Worm (Caenorhabditis elegans): ENCODE data around the gene asd-1.

asd-1 gene

ce11 chrIII:4241181-4241580 is 44.1 kb downstream of the asd-1 start:
- TF ChIP-seq unc-62 (GFP tag; optimal IDR thresholded peaks at IDR 0.05 in 1 of 2), result peak in 1 of 2 experiments; percentile 62
- TF ChIP-seq unc-62 (tag; optimal IDR thresholded peaks at IDR 0.05), result no peak
- TF ChIP-seq pha-4 (GFP tag; IDR thresholded peaks at IDR 0.05), result no peak
- no peak for TF ChIP-seq pha-4 (tag; optimal IDR thresholded peaks at IDR 0.05)

ce11 chrIII:4242225-4242862 is 45.3 kb downstream of the asd-1 start, which contains the start of gene F43C1.7:
Gene F43C1.7, minus strand, starts transcription at chrIII:4242575.
- TF ChIP-seq unc-39 (tag; optimal IDR thresholded peaks at IDR 0.05) (peak; percentile 15), zip-2 (tag; optimal IDR thresholded peaks at IDR 0.05) (peak; percentile 90), D1046.2 (GFP tag; IDR thresholded peaks at IDR 0.05) (no peak)

- TF ChIP-seq nhr-102 (tag; optimal IDR thresholded peaks at IDR 0.05) (no peak), dmd-6 (GFP tag; IDR thresholded peaks at IDR 0.05) (no peak), Y105C5A.15 (GFP tag; IDR thresholded peaks at IDR 0.05) (no peak), zfp-3 (GFP tag; conservative IDR thresholded peaks at IDR 0.05) (no peak), php-3 (GFP tag; IDR thresholded peaks at IDR 0.05) (no peak), dmd-9 (GFP tag; IDR thresholded peaks at IDR 0.05) (no peak), nhr-41 (GFP tag; IDR thresholded peaks at IDR 0.05) (no peak), aha-1 (tag) (no peak), pqm-1 (tag; optimal IDR thresholded peaks at IDR 0.05) (no peak), F44E2.7 (GFP tag; IDR thresholded peaks at IDR 0.05) (no peak), D1046.2 (GFP tag; IDR thresholded peaks at IDR 0.05) (no peak), mxl-2 (GFP tag; conservative IDR thresholded peaks at IDR 0.05) (no peak)
Observed at ce11 chrIII:4243461-4243860, 46.4 kb downstream of the asd-1 start, which contains the start of gene mrpl-21. Gene mrpl-21, minus strand, starts transcription at chrIII:4243561.

ce11 chrIII:4244285-4244684 is 47.2 kb downstream of the asd-1 start, which contains the start of gene zhit-2:
Gene zhit-2, minus strand, starts transcription at chrIII:4244385.
- TF ChIP-seq duxl-1 (tag; optimal IDR thresholded peaks at IDR 0.05; ENCODE audit: poor library complexity), result no peak
- TF ChIP-seq sdz-12 (GFP tag; optimal IDR thresholded peaks at IDR 0.05), result no peak
- TF ChIP-seq nhr-76 (tag; optimal IDR thresholded peaks at IDR 0.05), result no peak
- TF ChIP-seq ceh-28 (tag; optimal IDR thresholded peaks at IDR 0.05), result no peak
- TF ChIP-seq unc-62 (GFP tag; optimal IDR thresholded peaks at IDR 0.05 in 1 of 2), result no peak
- no peak for TF ChIP-seq unc-62 (tag; optimal IDR thresholded peaks at IDR 0.05)
- no peak for TF ChIP-seq lin-15B (tag; optimal IDR thresholded peaks at IDR 0.05)
- no peak for TF ChIP-seq F26F4.8 (GFP tag; conservative IDR thresholded peaks at IDR 0.05)
- no peak for TF ChIP-seq lin-39 (tag; optimal IDR thresholded peaks at IDR 0.05)
- no peak for TF ChIP-seq dmd-9 (GFP tag; IDR thresholded peaks at IDR 0.05)
- no peak for TF ChIP-seq hmg-1.1 (GFP tag; IDR thresholded peaks at IDR 0.05)
- TF ChIP-seq F37D6.2 (tag; optimal IDR thresholded peaks at IDR 0.05), result no peak
- TF ChIP-seq cey-2 (tag; optimal IDR thresholded peaks at IDR 0.05; ENCODE audit: borderline replicate concordance, insufficient read depth), result no peak
- TF ChIP-seq fos-1 (tag; optimal IDR thresholded peaks at IDR 0.05), result no peak
- no peak for TF ChIP-seq mxl-3 (GFP tag; optimal IDR thresholded peaks at IDR 0.05)
- TF ChIP-seq dpl-1 (GFP tag; optimal IDR thresholded peaks at IDR 0.05), result no peak
- no peak for TF ChIP-seq lin-29 (GFP tag; IDR thresholded peaks at IDR 0.05)
- TF ChIP-seq Y75B8A.6 (GFP tag; IDR thresholded peaks at IDR 0.05), result no peak
- no peak for TF ChIP-seq zfp-3 (GFP tag; conservative IDR thresholded peaks at IDR 0.05)
- TF ChIP-seq ceh-62 (tag; optimal IDR thresholded peaks at IDR 0.05), result no peak
- TF ChIP-seq ama-1 (optimal IDR thresholded peaks at IDR 0.05), result no peak

- no peak for TF ChIP-seq spr-1 (tag; optimal IDR thresholded peaks at IDR 0.05)
- no peak for TF ChIP-seq lin-38 (GFP tag; IDR thresholded peaks at IDR 0.05)
- no peak for TF ChIP-seq dmd-6 (GFP tag; IDR thresholded peaks at IDR 0.05)
- TF ChIP-seq lsy-2 (tag; optimal IDR thresholded peaks at IDR 0.05), result no peak
- no peak for TF ChIP-seq F37D6.2 (tag; optimal IDR thresholded peaks at IDR 0.05)
- TF ChIP-seq nhr-77 (tag; optimal IDR thresholded peaks at IDR 0.05), result no peak
- TF ChIP-seq arid-1 (GFP tag; conservative IDR thresholded peaks at IDR 0.05), result no peak
- no peak for TF ChIP-seq zfp-2 (tag; optimal IDR thresholded peaks at IDR 0.05)
- no peak for TF ChIP-seq php-3 (GFP tag; IDR thresholded peaks at IDR 0.05)
- TF ChIP-seq fos-1 (tag; optimal IDR thresholded peaks at IDR 0.05), result no peak
- no peak for TF ChIP-seq nhr-102 (tag; optimal IDR thresholded peaks at IDR 0.05)
- no peak for TF ChIP-seq Y48G9A.11 (GFP tag; IDR thresholded peaks at IDR 0.05)
- no peak for TF ChIP-seq aha-1 (tag)
- no peak for TF ChIP-seq madf-9 (GFP tag; conservative IDR thresholded peaks at IDR 0.05)
- no peak for TF ChIP-seq lin-13 (GFP tag; optimal IDR thresholded peaks at IDR 0.05)
- TF ChIP-seq zip-11 (GFP tag; IDR thresholded peaks at IDR 0.05), result no peak
Observed at ce11 chrIII:4247571-4247970, 50.5 kb downstream of the asd-1 start, which contains the start of gene Y44F5A.1. Gene Y44F5A.1, minus strand, starts transcription at chrIII:4247671.
